Worm (Caenorhabditis elegans) whole organism, mixed stage, embryonic: ENCODE measurements around the gene R148.5.

Experiments
- ham-2 ChIP-seq: fragments of 200-800 bp; sonication (Bioruptor generic); optimal IDR thresholded peaks from 2 replicates; lab custom pipeline; 2018; ENCODE audit warnings: mild to moderate bottlenecking, missing genetic modification characterization, missing compliant biosample characterization
- mls-2 ChIP-seq: sonication (generic microtip); optimal IDR thresholded peaks from 2 replicates; lab custom pipeline; 2016; ENCODE audit warnings: mild to moderate bottlenecking, missing genetic modification characterization, moderate library complexity, missing compliant biosample characterization
- nhr-12 ChIP-seq: fragments of 150-350 bp; optimal IDR thresholded peaks from 2 replicates; lab custom pipeline; 2014; ENCODE audit warnings: missing biosample characterization, missing genetic modification characterization
- pha-4 ChIP-seq: fragments of 150-350 bp; optimal IDR thresholded peaks from 2 replicates; lab custom pipeline; 2018; ENCODE audit warnings: missing biosample characterization, missing genetic modification reagents, missing genetic modification characterization
- sptf-1 ChIP-seq: sonication (generic microtip); optimal IDR thresholded peaks from 2 replicates; lab custom pipeline; 2017; ENCODE audit warnings: mild to moderate bottlenecking, missing genetic modification characterization, moderate library complexity, missing compliant biosample characterization
- tbx-8 ChIP-seq: fragments of 200-800 bp; sonication (Bioruptor generic); optimal IDR thresholded peaks from 2 replicates; lab custom pipeline; 2018; ENCODE audit warnings: mild to moderate bottlenecking, missing genetic modification characterization, moderate library complexity, missing compliant biosample characterization
- unc-62 ChIP-seq: fragments of 150-350 bp; optimal IDR thresholded peaks from 2 replicates; lab custom pipeline; 2014; ENCODE audit warnings: missing biosample characterization, missing genetic modification reagents, missing genetic modification characterization
- ztf-11 ChIP-seq: fragments of 150-350 bp; optimal IDR thresholded peaks from 2 replicates; lab custom pipeline; 2014; ENCODE audit warnings: missing biosample characterization, missing genetic modification characterization

- TF ChIP-seq unc-62 = no peak
- no peak for TF ChIP-seq pha-4 (tag; lab: Kevin White, UChicago)
- no peak for TF ChIP-seq sptf-1 (tag; lab: Kevin White, UChicago)
- TF ChIP-seq tbx-8 (GFP tag; lab: Kevin White, UChicago) = no peak
- no peak for TF ChIP-seq ham-2 (GFP tag; lab: Kevin White, UChicago)
- TF ChIP-seq nhr-12 (tag; lab: Kevin White, UChicago) = no peak
- no peak for TF ChIP-seq mls-2 (tag; lab: Kevin White, UChicago)
- TF ChIP-seq ztf-11 (tag; lab: Kevin White, UChicago) = no peak
Measured at ce11 chrIII:3136325-3137001, 29.0 kb upstream of the R148.5 start.
